Fruit fly (Drosophila melanogaster) whole organism, pupa: ENCODE measurements around the gene CG13064.

Experiments
- CG10348 ChIP-seq: fragments of 200-800 bp; sonication (Bioruptor generic); IDR thresholded peaks from 2 replicates; pipeline ENCODE4 v1.3.6; 2022; ENCODE audit warnings: missing biosample characterization, missing genetic modification characterization
- CG12605 ChIP-seq: fragments of 200-800 bp; sonication (Bioruptor generic); IDR thresholded peaks from 2 replicates; pipeline ENCODE4 v1.3.6; 2022; ENCODE audit warnings: missing biosample characterization, missing genetic modification characterization
- CG13204 ChIP-seq: fragments of 200-800 bp; sonication (Bioruptor generic); optimal IDR thresholded peaks from 2 replicates; lab custom pipeline; 2018; ENCODE audit warnings: missing biosample characterization, mild to moderate bottlenecking, missing genetic modification characterization, moderate library complexity
- CG14655 ChIP-seq: fragments of 200-800 bp; sonication (Bioruptor generic); optimal IDR thresholded peaks from 3 replicates; lab custom pipeline; 2017; ENCODE audit warnings: mild to moderate bottlenecking, missing biosample characterization, missing genetic modification reagents, missing genetic modification characterization
- CG15710 ChIP-seq: fragments of 200-800 bp; sonication (Bioruptor generic); optimal IDR thresholded peaks from 2 replicates; lab custom pipeline; 2018; ENCODE audit warnings: missing biosample characterization, mild to moderate bottlenecking, missing genetic modification characterization, moderate library complexity
- CG17806 ChIP-seq: fragments of 200-800 bp; sonication (Bioruptor generic); optimal IDR thresholded peaks from 2 replicates; lab custom pipeline; 2018; ENCODE audit warnings: missing biosample characterization, mild to moderate bottlenecking, missing genetic modification characterization, moderate library complexity
- CG32121 ChIP-seq: fragments of 200-800 bp; sonication (Bioruptor generic); IDR thresholded peaks from 2 replicates; pipeline ENCODE4 v1.3.6; 2022; ENCODE audit warnings: missing biosample characterization, missing genetic modification characterization
- CG34367 ChIP-seq: fragments of 200-800 bp; sonication (Bioruptor generic); optimal IDR thresholded peaks from 2 replicates; lab custom pipeline; 2018; ENCODE audit warnings: missing biosample characterization, mild to moderate bottlenecking, missing genetic modification characterization
- CG4496 ChIP-seq: fragments of 200-800 bp; sonication (Bioruptor generic); IDR thresholded peaks from 3 replicates; pipeline ENCODE4 v1.3.6; 2022; ENCODE audit warnings: missing biosample characterization, missing genetic modification characterization
- CG8159 ChIP-seq: fragments of 200-800 bp; sonication (Bioruptor generic); optimal IDR thresholded peaks from 3 replicates; lab custom pipeline; 2018; ENCODE audit warnings: missing biosample characterization, mild to moderate bottlenecking, missing genetic modification characterization, moderate library complexity
- CG8301 ChIP-seq: fragments of 200-800 bp; sonication (Bioruptor generic); optimal IDR thresholded peaks from 2 replicates; lab custom pipeline; 2018; ENCODE audit warnings: missing biosample characterization, mild to moderate bottlenecking, missing genetic modification characterization
- CG9948 ChIP-seq: fragments of 200-800 bp; sonication (Bioruptor generic); optimal IDR thresholded peaks from 2 replicates; lab custom pipeline; 2018; ENCODE audit warnings: missing biosample characterization, mild to moderate bottlenecking, missing genetic modification characterization, moderate library complexity
- D1 ChIP-seq: fragments of 200-800 bp; sonication (Bioruptor generic); optimal IDR thresholded peaks from 2 replicates; lab custom pipeline; 2018; ENCODE audit warnings: missing biosample characterization, mild to moderate bottlenecking, missing genetic modification characterization, moderate library complexity
- EcR ChIP-seq: fragments of 200-800 bp; sonication (Bioruptor generic); optimal IDR thresholded peaks from 3 replicates; lab custom pipeline; 2019; ENCODE audit warnings: missing biosample characterization, missing genetic modification characterization, mild to moderate bottlenecking, moderate library complexity, missing genetic modification reagents
- Ets98B ChIP-seq: fragments of 200-800 bp; sonication (Bioruptor generic); IDR thresholded peaks from 2 replicates; pipeline ENCODE4 v1.3.6; 2022; ENCODE audit warnings: missing biosample characterization, missing genetic modification characterization
- Pif1A ChIP-seq: fragments of 200-800 bp; sonication (Bioruptor generic); optimal IDR thresholded peaks from 3 replicates; lab custom pipeline; 2016; ENCODE audit warnings: missing biosample characterization, missing genetic modification characterization
- Pif1B ChIP-seq: fragments of 200-800 bp; sonication (Bioruptor generic); optimal IDR thresholded peaks from 3 replicates; lab custom pipeline; 2016; ENCODE audit warnings: missing biosample characterization, missing genetic modification characterization
- Snoo ChIP-seq: fragments of 200-800 bp; sonication (Bioruptor generic); optimal IDR thresholded peaks from 3 replicates; lab custom pipeline; 2017; ENCODE audit warnings: missing biosample characterization, mild to moderate bottlenecking, missing genetic modification characterization, inconsistent platforms
- fd96Ca ChIP-seq: fragments of 200-800 bp; sonication (Bioruptor generic); IDR thresholded peaks from 3 replicates; pipeline ENCODE4 v1.3.6; 2022; ENCODE audit warnings: missing biosample characterization, missing genetic modification characterization
- gl ChIP-seq: fragments of 200-800 bp; sonication (Bioruptor generic); optimal IDR thresholded peaks from 2 replicates; lab custom pipeline; 2018; ENCODE audit warnings: missing biosample characterization, mild to moderate bottlenecking, missing genetic modification characterization
- rn ChIP-seq: fragments of 200-800 bp; sonication (Bioruptor generic); IDR thresholded peaks from 2 replicates; pipeline ENCODE4 v1.3.6; 2022; ENCODE audit warnings: missing biosample characterization, missing genetic modification characterization

Gene CG13064

DNA sequence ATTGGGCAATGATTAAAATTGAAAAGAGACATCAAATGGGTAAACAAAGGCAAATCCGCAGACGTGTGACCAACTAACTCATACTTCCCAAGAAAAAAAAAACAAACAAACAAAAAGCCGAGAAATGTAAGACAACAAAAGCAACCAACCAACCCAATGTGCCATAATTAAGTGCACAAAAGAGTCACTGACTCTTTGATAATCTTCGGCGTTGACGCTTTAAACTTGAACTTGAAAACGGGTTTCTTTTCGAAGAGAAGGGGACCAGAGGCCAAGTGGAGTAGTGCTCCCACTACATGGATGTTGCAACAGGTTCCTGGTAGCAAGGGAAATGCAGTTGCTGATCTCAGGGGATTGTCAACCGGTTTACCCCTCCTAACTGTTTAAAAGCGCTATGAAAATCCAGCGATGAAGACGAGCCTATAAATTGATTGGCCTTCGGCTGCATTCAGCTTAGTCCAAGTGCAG lies at the start of gene CG13064:
Gene CG13064 (plus strand): TSS at position 418 of the 468 bp plus-strand sequence.
- no peak for TF ChIP-seq Pif1A (GFP tag; lab: Kevin White, UChicago)
- no peak for TF ChIP-seq CG12605 (GFP tag; lab: Robert Waterston, UW)
- no peak for TF ChIP-seq Ets98B
- no peak for TF ChIP-seq CG10348 (GFP tag; lab: Robert Waterston, UW)
- no peak for TF ChIP-seq CG34367
- no peak for TF ChIP-seq D1 (tag; lab: Kevin White, UChicago)
- TF ChIP-seq EcR (GFP tag; lab: Kevin White, UChicago): peak; percentile 96
- no peak for TF ChIP-seq CG15710 (tag; lab: Kevin White, UChicago)
- no peak for TF ChIP-seq CG14655 (GFP tag; lab: Kevin White, UChicago)

DNA sequence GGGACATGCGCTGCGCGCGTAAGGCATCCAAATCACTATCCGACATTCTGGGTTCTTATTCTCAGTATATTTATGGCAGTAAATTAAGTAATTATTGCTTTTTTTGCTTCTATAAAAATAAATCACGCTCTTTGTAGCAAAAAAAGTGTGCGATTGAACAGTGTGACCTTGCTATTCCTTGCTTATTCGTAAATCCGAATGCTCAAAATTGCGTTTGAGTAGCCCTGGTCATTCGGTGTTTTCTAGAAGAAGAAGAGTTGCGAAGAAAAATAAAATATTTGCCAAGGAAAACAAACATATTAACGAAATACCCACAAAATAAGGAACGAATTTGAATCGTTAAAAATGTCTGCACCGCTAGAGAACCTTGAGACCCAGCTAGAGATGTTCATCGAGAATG lies 48.3 kb upstream of the CG13064 start, which contains the start of the genes PDCD-5 and MED10:
Gene PDCD-5 (minus strand): TSS at position 182 of the 400 bp plus-strand sequence.
Gene MED10 (plus strand): TSS at position 228 of the 400 bp plus-strand sequence.
- TF ChIP-seq CG8159 (tag; lab: Kevin White, UChicago) (peak; percentile 48), CG32121 (GFP tag; lab: Robert Waterston, UW) (no peak), gl (tag; lab: Kevin White, UChicago) (no peak), CG12605 (GFP tag; lab: Robert Waterston, UW) (no peak), CG15710 (tag; lab: Kevin White, UChicago) (peak; percentile 12), fd96Ca (GFP tag; lab: Robert Waterston, UW) (no peak), CG10348 (GFP tag; lab: Robert Waterston, UW) (no peak), rn (peak; percentile 37; the same call in 1 of the 2 replicates), Ets98B (no peak), Snoo (tag; lab: Kevin White, UChicago) (peak; percentile 3), CG14655 (GFP tag; lab: Kevin White, UChicago) (no peak), Pif1B (no peak), CG4496 (GFP tag; lab: Robert Waterston, UW) (0 out of 3 replicates have a peak, but pooled peaks have one; percentile 21), CG34367 (no peak), CG9948 (tag; lab: Kevin White, UChicago) (peak; percentile 15), CG13204 (GFP tag; lab: Kevin White, UChicago) (no peak), EcR (GFP tag; lab: Kevin White, UChicago) (no peak), CG17806 (tag; lab: Kevin White, UChicago) (peak; percentile 10), Pif1A (GFP tag; lab: Kevin White, UChicago) (no peak), D1 (tag; lab: Kevin White, UChicago) (peak; percentile 56), CG8301 (tag; lab: Kevin White, UChicago) (no peak)

DNA sequence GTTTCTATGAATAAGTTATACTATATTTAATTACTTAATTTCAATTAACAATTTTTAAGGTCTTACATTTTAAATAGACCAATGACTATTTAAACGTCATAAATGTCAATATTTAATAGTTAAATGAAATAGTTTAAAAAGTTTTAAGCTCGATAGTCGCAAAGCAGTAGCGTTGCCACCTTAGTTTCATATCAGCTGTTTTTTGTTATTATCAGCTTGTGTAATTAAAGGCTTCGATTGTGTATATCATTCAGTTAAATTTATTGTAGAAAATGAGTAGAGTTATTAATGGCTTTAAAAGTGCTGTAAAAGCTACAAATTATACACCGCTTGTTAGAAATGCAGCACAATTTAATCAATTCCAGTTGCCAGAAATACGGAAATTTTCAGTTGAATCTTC lies 47.3 kb upstream of the CG13064 start, which contains the start of gene Hsc20:
Gene Hsc20 (plus strand): TSS at position 204 of the 400 bp plus-strand sequence.
- no peak for TF ChIP-seq CG14655 (GFP tag; lab: Kevin White, UChicago)
- no peak for TF ChIP-seq EcR (GFP tag; lab: Kevin White, UChicago)
- TF ChIP-seq fd96Ca (GFP tag; lab: Robert Waterston, UW): no peak
- no peak for TF ChIP-seq CG8159 (tag; lab: Kevin White, UChicago)
- TF ChIP-seq CG10348 (GFP tag; lab: Robert Waterston, UW): no peak
- no peak for TF ChIP-seq CG15710 (tag; lab: Kevin White, UChicago)
- TF ChIP-seq Snoo (tag; lab: Kevin White, UChicago): no peak
- no peak for TF ChIP-seq CG17806 (tag; lab: Kevin White, UChicago)
- no peak for TF ChIP-seq CG8301 (tag; lab: Kevin White, UChicago)
- TF ChIP-seq Pif1B: no peak
- no peak for TF ChIP-seq CG12605 (GFP tag; lab: Robert Waterston, UW)

DNA sequence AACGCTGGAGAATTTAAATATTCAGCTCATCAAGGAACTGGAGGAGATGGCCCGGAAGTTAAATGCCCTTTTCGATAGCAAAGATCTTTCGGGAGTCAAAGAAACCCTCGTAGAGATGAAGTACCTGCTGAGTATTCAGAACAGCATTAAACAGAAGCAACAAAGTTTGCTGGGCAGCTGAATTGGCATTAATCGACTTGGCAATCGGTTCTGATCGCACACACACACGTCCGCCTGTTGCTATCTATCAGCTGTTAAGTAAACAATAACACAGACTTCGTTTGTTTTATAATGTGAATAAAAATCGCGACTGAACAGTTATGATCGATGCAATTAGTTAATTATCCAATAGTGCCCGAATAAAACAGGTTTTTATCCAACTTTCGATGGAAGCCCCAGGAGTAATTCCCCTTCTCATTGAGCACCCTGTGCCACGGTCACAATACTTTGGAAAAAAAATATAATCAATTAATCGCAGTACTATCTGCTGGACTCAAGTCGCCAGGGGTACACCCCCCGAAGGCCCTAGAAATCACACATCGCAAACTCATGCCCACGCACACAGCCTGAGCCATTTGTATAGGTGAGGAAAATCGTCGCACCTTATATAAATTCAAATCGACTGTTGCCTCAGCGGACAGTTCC lies 46.2 kb upstream of the CG13064 start:
- TF ChIP-seq Ets98B: no peak
- 0 out of 2 replicates have a peak, but pooled peaks have one; percentile 45 for TF ChIP-seq CG12605 (GFP tag; lab: Robert Waterston, UW)

DNA sequence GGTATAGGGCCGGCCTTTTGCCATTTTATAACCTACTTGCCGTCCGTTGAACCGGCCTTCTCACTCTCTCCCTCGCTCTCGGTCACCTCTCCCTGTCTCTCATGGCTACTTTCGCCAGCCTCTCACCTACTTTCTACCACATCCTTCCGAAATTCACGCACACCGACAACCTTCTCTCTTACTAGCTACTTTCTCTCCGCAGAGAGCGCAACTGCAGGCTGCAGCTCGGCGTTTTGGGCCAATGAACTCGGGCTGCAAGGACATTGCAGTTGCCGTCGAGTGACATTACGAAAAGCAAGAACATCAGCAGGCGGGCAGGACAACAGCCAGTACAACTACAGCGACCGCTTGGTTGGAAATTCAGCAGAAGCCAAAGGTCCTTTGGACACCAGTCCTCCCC lies 38.9 kb upstream of the CG13064 start:
- TF ChIP-seq EcR (GFP tag; lab: Kevin White, UChicago): peak; percentile 79
- TF ChIP-seq CG13204 (GFP tag; lab: Kevin White, UChicago): no peak

DNA sequence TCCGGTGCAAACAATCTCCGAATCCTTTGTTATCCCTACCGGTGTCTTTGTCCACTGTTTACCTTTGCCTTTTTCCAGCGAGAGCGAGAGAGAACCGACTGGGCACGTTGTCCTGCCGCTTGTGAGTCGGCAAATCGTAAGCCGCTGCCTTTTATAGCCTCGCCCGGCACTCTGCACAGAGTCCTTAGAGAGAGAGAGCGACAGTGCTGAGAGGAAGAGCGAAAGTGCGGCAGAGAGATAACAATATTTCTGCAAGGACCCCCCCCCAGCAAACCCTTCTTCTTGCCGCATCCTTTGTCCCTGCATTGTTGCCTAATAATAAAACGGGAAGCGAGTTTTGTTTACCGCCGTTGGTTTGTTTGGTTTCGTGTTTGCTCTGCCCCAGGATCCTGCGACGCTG lies 27.9 kb upstream of the CG13064 start, which contains the start of gene CG13055:
Gene CG13055 (minus strand): TSS at position 101 of the 400 bp plus-strand sequence.
- TF ChIP-seq Ets98B (no peak), CG14655 (GFP tag; lab: Kevin White, UChicago) (no peak), CG8301 (tag; lab: Kevin White, UChicago) (no peak), rn (no peak), CG13204 (GFP tag; lab: Kevin White, UChicago) (no peak), CG32121 (GFP tag; lab: Robert Waterston, UW) (no peak), CG15710 (tag; lab: Kevin White, UChicago) (no peak), Pif1A (GFP tag; lab: Kevin White, UChicago) (no peak), CG17806 (tag; lab: Kevin White, UChicago) (no peak), CG8159 (tag; lab: Kevin White, UChicago) (no peak), CG9948 (tag; lab: Kevin White, UChicago) (no peak)
